Fruit fly (Drosophila melanogaster) whole organism, adult: Measurements from ENCODE around the gene amos.

Experiments used
- CG1620 ChIP-seq: fragments of 200-800 bp; sonication (Bioruptor generic); optimal IDR thresholded peaks from 2 replicates; lab custom pipeline; 2016; ENCODE audit warnings: missing biosample characterization, missing genetic modification characterization
- CG7045 ChIP-seq: fragments of 200-800 bp; sonication (Bioruptor generic); optimal IDR thresholded peaks from 2 replicates; lab custom pipeline; 2017; ENCODE audit warnings: missing biosample characterization, mild to moderate bottlenecking, missing genetic modification characterization
- CG7101 ChIP-seq: fragments of 200-800 bp; sonication (Bioruptor generic); optimal IDR thresholded peaks from 2 replicates; lab custom pipeline; 2018; ENCODE audit warnings: missing biosample characterization, mild to moderate bottlenecking, missing genetic modification characterization, moderate library complexity

- TF ChIP-seq CG1620 (no peak), CG7045 (GFP tag; lab: Kevin White, UChicago) (no peak), CG7101 (tag; lab: Kevin White, UChicago) (no peak)
Measured at dm6 chr2L:18638945-18639344, 42.2 kb upstream of the amos start.
